Worm (Caenorhabditis elegans): ENCODE data around the gene F42G4.2.

The F42G4.2 gene

DNA sequence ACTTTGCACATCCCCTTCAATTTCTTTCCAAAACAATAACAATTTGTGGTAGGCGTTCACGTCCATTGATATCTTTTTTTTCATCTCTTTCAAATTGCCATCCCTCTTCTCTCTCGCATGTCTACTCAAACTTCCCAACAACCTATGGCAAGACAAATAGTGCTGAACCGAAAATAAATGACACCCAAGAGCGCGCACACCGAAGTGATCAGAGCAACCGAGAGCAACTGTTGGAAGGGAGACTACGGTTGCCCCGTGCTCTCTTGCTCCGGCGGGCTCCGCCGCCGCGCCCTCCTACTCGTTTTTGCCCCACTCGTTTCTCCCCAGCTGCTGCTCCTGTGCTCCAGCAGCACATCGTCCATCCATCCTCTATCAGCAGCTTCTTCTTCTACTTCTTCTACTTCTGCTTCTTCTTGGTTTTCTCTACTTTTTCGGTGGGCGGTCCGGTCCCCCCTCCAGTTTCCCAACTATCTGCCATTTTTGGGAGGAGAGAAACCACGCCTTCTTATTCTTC, 19.1 kb downstream of the F42G4.2 start:
- TF ChIP-seq mep-1 (tag; optimal IDR thresholded peaks at IDR 0.05) (no peak), tbx-2 (tag; optimal IDR thresholded peaks at IDR 0.05) (peak; percentile 4), rnt-1 (tag; optimal IDR thresholded peaks at IDR 0.05) (peak; percentile 48), hlh-4 (tag; optimal IDR thresholded peaks at IDR 0.05) (no peak), nhr-71 (tag; optimal IDR thresholded peaks at IDR 0.05) (peak; percentile 53), efl-3 (GFP tag; optimal IDR thresholded peaks at IDR 0.05) (no peak), lin-14 (GFP tag; optimal IDR thresholded peaks at IDR 0.05) (peak; percentile 69), dsc-1 (tag; optimal IDR thresholded peaks at IDR 0.05) (peak; percentile 39), C16A3.4 (tag; optimal IDR thresholded peaks at IDR 0.05) (no peak), nhr-11 (tag; optimal IDR thresholded peaks at IDR 0.05) (no peak), sup-37 (GFP tag; optimal IDR thresholded peaks at IDR 0.05) (no peak), ama-1 (optimal IDR thresholded peaks at IDR 0.05) (no peak), nhr-77 (tag; optimal IDR thresholded peaks at IDR 0.05) (no peak), ceh-82 (tag; optimal IDR thresholded peaks at IDR 0.05) (peak in 1 of 3 experiments; percentile 15), aha-1 (tag; optimal IDR thresholded peaks at IDR 0.05) (no peak), lsy-2 (tag; optimal IDR thresholded peaks at IDR 0.05) (peak in 1 of 2 experiments; percentile 29), snu-23 (GFP tag; optimal IDR thresholded peaks at IDR 0.05) (peak; percentile 20), lin-35 (GFP tag; optimal IDR thresholded peaks at IDR 0.05) (no peak), nhr-19 (GFP tag; conservative IDR thresholded peaks at IDR 0.05) (peak; percentile 16; the same call in 1 of the 2 replicates), nhr-47 (tag; optimal IDR thresholded peaks at IDR 0.05) (no peak), ztf-11 (tag; optimal IDR thresholded peaks at IDR 0.05) (no peak), mab-9 (GFP tag; IDR thresholded peaks at IDR 0.05) (no peak), ceh-88 (GFP tag; IDR thresholded peaks at IDR 0.05) (no peak), alr-1 (tag; optimal IDR thresholded peaks at IDR 0.05; ENCODE audit: borderline replicate concordance) (no peak), unc-130 (tag; optimal IDR thresholded peaks at IDR 0.05) (no peak), nhr-20 (tag; optimal IDR thresholded peaks at IDR 0.05) (peak; percentile 14), ceh-8 (GFP tag; optimal IDR thresholded peaks at IDR 0.05) (peak; percentile 11), grh-1 (GFP tag; IDR thresholded peaks at IDR 0.05) (no peak), mef-2 (tag; optimal IDR thresholded peaks at IDR 0.05) (peak; percentile 11), pax-3 (tag; optimal IDR thresholded peaks at IDR 0.05) (no peak), snpc-4 (tag; optimal IDR thresholded peaks at IDR 0.05) (no peak), elt-2 (tag; optimal IDR thresholded peaks at IDR 0.05) (no peak), F16B12.6 (tag; optimal IDR thresholded peaks at IDR 0.05) (no peak), xbp-1 (tag; optimal IDR thresholded peaks at IDR 0.05) (no peak)

- TF ChIP-seq pqm-1 (tag; optimal IDR thresholded peaks at IDR 0.05) (peak; percentile 79), sup-37 (GFP tag; optimal IDR thresholded peaks at IDR 0.05) (no peak), lin-35 (GFP tag; optimal IDR thresholded peaks at IDR 0.05) (peak in 1 of 2 experiments; percentile 33), zip-4 (GFP tag; optimal IDR thresholded peaks at IDR 0.05) (no peak), fkh-8 (tag; optimal IDR thresholded peaks at IDR 0.05) (no peak), elt-2 (tag; optimal IDR thresholded peaks at IDR 0.05) (peak; percentile 69), unc-98 (GFP tag; IDR thresholded peaks at IDR 0.05) (no peak), nhr-12 (tag; optimal IDR thresholded peaks at IDR 0.05) (no peak)
Measured at ce11 chrII:13073102-13073501, 25.4 kb downstream of the F42G4.2 start, which contains the start of gene F42G4.5. Gene F42G4.5 (plus strand): TSS chrII:13073480.

- TF ChIP-seq snpc-4 (tag; optimal IDR thresholded peaks at IDR 0.05) (no peak), irx-1 (tag; optimal IDR thresholded peaks at IDR 0.05) (no peak), ceh-82 (tag; optimal IDR thresholded peaks at IDR 0.05) (no peak), unc-86 (tag; optimal IDR thresholded peaks at IDR 0.05) (no peak), mef-2 (tag; optimal IDR thresholded peaks at IDR 0.05) (no peak), fos-1 (tag; optimal IDR thresholded peaks at IDR 0.05) (no peak), efl-1 (optimal IDR thresholded peaks at IDR 0.05) (no peak), efl-1 (GFP tag; optimal IDR thresholded peaks at IDR 0.05 in 1 of 2) (peak in 1 of 2 experiments; percentile 77), pax-3 (tag; optimal IDR thresholded peaks at IDR 0.05) (no peak)
Measured at ce11 chrII:13073742-13074141, 26.0 kb downstream of the F42G4.2 start.

All from whole organism, L1 larva.